Fruit fly (Drosophila melanogaster) whole organism, embryonic: ENCODE results near the gene CG17801.

Experiments
- Antp ChIP-seq: fragments of 200-800 bp; sonication (Bioruptor generic); optimal IDR thresholded peaks from 3 replicates; lab custom pipeline; 2016; ENCODE audit warnings: missing biosample characterization, missing genetic modification characterization
- CG11695 ChIP-seq: fragments of 200-800 bp; sonication (Bioruptor generic); IDR thresholded peaks from 3 replicates; pipeline ENCODE4 v1.3.6; 2022; ENCODE audit warnings: missing biosample characterization, missing genetic modification characterization
- CG12744 ChIP-seq: fragments of 200-800 bp; sonication (Bioruptor generic); optimal IDR thresholded peaks from 2 replicates; lab custom pipeline; 2016; ENCODE audit warnings: missing biosample characterization, missing genetic modification characterization
- CG15011 ChIP-seq: fragments of 200-800 bp; sonication (Bioruptor generic); optimal IDR thresholded peaks from 3 replicates; lab custom pipeline; 2018; ENCODE audit warnings: missing biosample characterization, mild to moderate bottlenecking, missing genetic modification characterization
- CG16779 ChIP-seq: fragments of 200-800 bp; sonication (Bioruptor generic); IDR thresholded peaks from 2 replicates; pipeline ENCODE4 v1.3.6; 2022; ENCODE audit warnings: missing biosample characterization, missing genetic modification characterization
- CG17359 ChIP-seq: fragments of 200-800 bp; sonication (Bioruptor generic); optimal IDR thresholded peaks from 3 replicates; lab custom pipeline; 2018; ENCODE audit warnings: missing biosample characterization, mild to moderate bottlenecking, missing genetic modification characterization, moderate library complexity
- CG17802 ChIP-seq: fragments of 200-800 bp; sonication (Bioruptor generic); optimal IDR thresholded peaks from 2 replicates; lab custom pipeline; 2018; ENCODE audit warnings: missing biosample characterization, mild to moderate bottlenecking, missing genetic modification characterization, moderate library complexity
- CG2875 ChIP-seq: fragments of 200-800 bp; sonication (Bioruptor generic); optimal IDR thresholded peaks from 2 replicates; lab custom pipeline; 2017; ENCODE audit warnings: missing biosample characterization, mild to moderate bottlenecking, missing genetic modification characterization, missing genetic modification reagents
- CG33557 ChIP-seq: fragments of 200-800 bp; sonication (Bioruptor generic); optimal IDR thresholded peaks from 2 replicates; lab custom pipeline; 2019; ENCODE audit warnings: missing biosample characterization, mild to moderate bottlenecking, missing genetic modification characterization, moderate library complexity
- Camta ChIP-seq: fragments of 200-800 bp; sonication (Bioruptor generic); optimal IDR thresholded peaks from 2 replicates; lab custom pipeline; 2016; ENCODE audit warnings: missing biosample characterization, missing genetic modification characterization
- Ets97D ChIP-seq: fragments of 200-800 bp; sonication (Bioruptor generic); optimal IDR thresholded peaks from 3 replicates; lab custom pipeline; 2016; ENCODE audit warnings: missing biosample characterization, missing genetic modification characterization
- H15 ChIP-seq: fragments of 200-800 bp; sonication (Bioruptor generic); IDR thresholded peaks from 3 replicates; pipeline ENCODE4 v1.3.6; 2022; ENCODE audit warnings: missing biosample characterization, missing genetic modification characterization
- Hand ChIP-seq: fragments of 200-800 bp; sonication (Bioruptor generic); optimal IDR thresholded peaks from 2 replicates; lab custom pipeline; 2017; ENCODE audit warnings: mild to moderate bottlenecking, missing biosample characterization, missing genetic modification reagents, missing genetic modification characterization
- Hmr ChIP-seq: fragments of 200-800 bp; sonication (Bioruptor generic); optimal IDR thresholded peaks from 3 replicates; lab custom pipeline; 2017; ENCODE audit warnings: mild to moderate bottlenecking, missing biosample characterization, missing genetic modification reagents, missing genetic modification characterization
- Neu2 ChIP-seq: fragments of 200-800 bp; sonication (Bioruptor generic); optimal IDR thresholded peaks from 3 replicates; lab custom pipeline; 2016; ENCODE audit warnings: missing biosample characterization, missing genetic modification characterization, borderline replicate concordance
- Nf-YC ChIP-seq: fragments of 200-800 bp; optimal IDR thresholded peaks from 3 replicates; lab custom pipeline; 2019; ENCODE audit warnings: missing biosample characterization, mild to moderate bottlenecking, missing genetic modification characterization, moderate library complexity
- Opbp ChIP-seq: fragments of 200-800 bp; sonication (Bioruptor generic); IDR thresholded peaks from 3 replicates; pipeline ENCODE4 v1.3.6; 2022; ENCODE audit warnings: missing biosample characterization, missing genetic modification characterization; ENCODE audit not compliant: partially characterized antibody
- Optix ChIP-seq: fragments of 200-800 bp; sonication (Bioruptor generic); IDR thresholded peaks from 3 replicates; pipeline ENCODE4 v1.3.6; 2022; ENCODE audit warnings: missing biosample characterization, missing genetic modification characterization
- Sox100B ChIP-seq: fragments of 200-800 bp; sonication (Bioruptor generic); optimal IDR thresholded peaks from 3 replicates; lab custom pipeline; 2018; ENCODE audit warnings: missing biosample characterization, mild to moderate bottlenecking, missing genetic modification characterization
- Sry-δ ChIP-seq: fragments of 200-800 bp; sonication (Bioruptor generic); optimal IDR thresholded peaks from 2 replicates; lab custom pipeline; 2016; ENCODE audit warnings: missing biosample characterization, missing genetic modification characterization
- Xrp1 ChIP-seq: fragments of 200-800 bp; sonication (Bioruptor generic); IDR thresholded peaks from 2 replicates; pipeline ENCODE4 v1.3.6; 2022; ENCODE audit warnings: missing biosample characterization, missing genetic modification characterization
- YL-1 ChIP-seq: fragments of 200-800 bp; sonication (Bioruptor generic); optimal IDR thresholded peaks from 3 replicates; lab custom pipeline; 2017; ENCODE audit warnings: missing biosample characterization, mild to moderate bottlenecking, missing genetic modification characterization
- bab2 ChIP-seq: fragments of 200-800 bp; sonication (Bioruptor generic); optimal IDR thresholded peaks from 2 replicates; lab custom pipeline; 2016; ENCODE audit warnings: missing biosample characterization, missing genetic modification characterization
- danr ChIP-seq: fragments of 200-800 bp; sonication (Bioruptor generic); IDR thresholded peaks from 2 replicates; pipeline ENCODE4 v1.3.6; 2022; ENCODE audit warnings: missing biosample characterization, missing genetic modification characterization
- disco-r ChIP-seq: fragments of 200-800 bp; sonication (Bioruptor generic); optimal IDR thresholded peaks from 2 replicates; lab custom pipeline; 2016; ENCODE audit warnings: missing biosample characterization, missing genetic modification characterization
- dmrt11E ChIP-seq: fragments of 200-800 bp; sonication (Bioruptor generic); optimal IDR thresholded peaks from 3 replicates; lab custom pipeline; 2018; ENCODE audit warnings: missing biosample characterization, mild to moderate bottlenecking, missing genetic modification characterization, moderate library complexity
- esg ChIP-seq: fragments of 200-800 bp; sonication (Bioruptor generic); conservative IDR thresholded peaks from 2 replicates; pipeline ENCODE4 v1.3.6; 2022; ENCODE audit warnings: missing biosample characterization, missing genetic modification characterization
- grau ChIP-seq: fragments of 200-800 bp; optimal IDR thresholded peaks from 3 replicates; lab custom pipeline; 2019; ENCODE audit warnings: missing biosample characterization, mild to moderate bottlenecking, missing genetic modification characterization, moderate library complexity
- gt ChIP-seq: fragments of 200-800 bp; sonication (Bioruptor generic); IDR thresholded peaks from 2 replicates; pipeline ENCODE4 v1.3.6; 2022; ENCODE audit warnings: missing biosample characterization, missing genetic modification characterization
- kni ChIP-seq: fragments of 200-800 bp; sonication (Bioruptor generic); optimal IDR thresholded peaks from 3 replicates; lab custom pipeline; 2017; ENCODE audit warnings: mild to moderate bottlenecking, missing biosample characterization, missing genetic modification reagents, missing genetic modification characterization
- luna ChIP-seq: fragments of 200-800 bp; sonication (Bioruptor generic); optimal IDR thresholded peaks from 2 replicates; lab custom pipeline; 2016; ENCODE audit warnings: missing biosample characterization, missing genetic modification characterization
- nmo ChIP-seq: fragments of 200-800 bp; sonication (Bioruptor generic); optimal IDR thresholded peaks from 2 replicates; lab custom pipeline; 2018; ENCODE audit warnings: missing biosample characterization, mild to moderate bottlenecking, missing genetic modification characterization, moderate library complexity
- org-1 ChIP-seq: fragments of 200-800 bp; sonication (Bioruptor generic); optimal IDR thresholded peaks from 2 replicates; lab custom pipeline; 2017; ENCODE audit warnings: missing biosample characterization, missing genetic modification characterization
- peb ChIP-seq: fragments of 200-800 bp; sonication (Bioruptor generic); IDR thresholded peaks from 2 replicates; pipeline ENCODE4 v1.3.6; 2022; ENCODE audit warnings: missing biosample characterization, missing genetic modification characterization
- pfk ChIP-seq: fragments of 200-800 bp; sonication (Bioruptor generic); optimal IDR thresholded peaks from 2 replicates; lab custom pipeline; 2018; ENCODE audit warnings: missing biosample characterization, mild to moderate bottlenecking, missing genetic modification characterization, moderate library complexity
- ranshi ChIP-seq: fragments of 200-800 bp; sonication (Bioruptor generic); IDR thresholded peaks from 2 replicates; pipeline ENCODE4 v1.3.6; 2022; ENCODE audit warnings: missing biosample characterization, missing genetic modification characterization
- sens-2 ChIP-seq: fragments of 200-800 bp; sonication (Bioruptor generic); IDR thresholded peaks from 2 replicates; pipeline ENCODE4 v1.3.6; 2022; ENCODE audit warnings: missing biosample characterization, missing genetic modification characterization
- slp2 ChIP-seq: fragments of 200-800 bp; sonication (Bioruptor generic); optimal IDR thresholded peaks from 2 replicates; lab custom pipeline; 2016; ENCODE audit warnings: missing biosample characterization, missing genetic modification characterization
- so ChIP-seq: fragments of 200-800 bp; sonication (Bioruptor generic); IDR thresholded peaks from 3 replicates; pipeline ENCODE4 v1.3.6; 2022; ENCODE audit warnings: missing biosample characterization, missing genetic modification characterization
- stc ChIP-seq: fragments of 200-800 bp; sonication (Bioruptor generic); IDR thresholded peaks from 2 replicates; pipeline ENCODE4 v1.3.6; 2022; ENCODE audit warnings: missing biosample characterization, missing genetic modification characterization
- tna ChIP-seq: fragments of 200-800 bp; sonication (Bioruptor generic); IDR thresholded peaks from 2 replicates; pipeline ENCODE4 v1.3.6; 2022; ENCODE audit warnings: missing biosample characterization, missing genetic modification characterization; ENCODE audit not compliant: partially characterized antibody
- tx ChIP-seq: fragments of 200-800 bp; sonication (Bioruptor generic); optimal IDR thresholded peaks from 2 replicates; lab custom pipeline; 2016; ENCODE audit warnings: missing biosample characterization, missing genetic modification characterization
- usp ChIP-seq: fragments of >200 bp; optimal IDR thresholded peaks from 2 replicates; lab custom pipeline; 2017; ENCODE audit warnings: missing biosample characterization, missing genetic modification characterization
- zen2 ChIP-seq: fragments of 200-800 bp; sonication (Bioruptor generic); IDR thresholded peaks from 3 replicates; pipeline ENCODE4 v1.3.6; 2022; ENCODE audit warnings: missing biosample characterization, missing genetic modification characterization; ENCODE audit not compliant: partially characterized antibody

Gene CG17801

dm6 chr3R:17794335-17795074, 12.4 kb downstream of the CG17801 start, which contains the start of gene CG43102 (continued):
- TF ChIP-seq CG16779 (0 out of 2 replicates have a peak, but pooled peaks have one; percentile 22), Ets97D (GFP tag; lab: Kevin White, UChicago) (peak; percentile 3), dmrt11E (tag; lab: Kevin White, UChicago) (peak; percentile 7), nmo (peak; percentile 69), Antp (GFP tag; lab: Kevin White, UChicago) (peak; percentile 35), so (GFP tag; lab: Robert Waterston, UW) (peak; percentile 51; the same call in 1 of the 3 replicates), CG2875 (peak; percentile 18), peb (no peak), gt (no peak), H15 (GFP tag; lab: Robert Waterston, UW) (peak; percentile 77), tna (GFP tag; lab: Robert Waterston, UW) (no peak; the same call in none of the 2 replicates), CG11695 (peak; percentile 61; the same call in 2 of the 3 replicates), CG12744 (GFP tag; lab: Kevin White, UChicago) (peak; percentile 32), tx (GFP tag; lab: Kevin White, UChicago) (no peak), org-1 (GFP tag; lab: Kevin White, UChicago) (peak; percentile 17), grau (tag; lab: Kevin White, UChicago) (peak; percentile 78), disco-r (no peak), YL-1 (GFP tag; lab: Kevin White, UChicago) (no peak), Nf-YC (tag; lab: Kevin White, UChicago) (peak; percentile 74), Optix (GFP tag; lab: Robert Waterston, UW) (peak; percentile 65), Neu2 (GFP tag; lab: Kevin White, UChicago) (no peak), esg (GFP tag; lab: Robert Waterston, UW) (no peak; the same call in 1 of the 2 replicates), Hmr (peak; percentile 68), usp (GFP tag; lab: Kevin White, UChicago) (no peak), CG33557 (GFP tag; lab: Kevin White, UChicago) (peak; percentile 42), Hand (GFP tag; lab: Kevin White, UChicago) (no peak), slp2 (GFP tag; lab: Kevin White, UChicago) (no peak), Sry-δ (GFP tag; lab: Kevin White, UChicago) (no peak), kni (GFP tag; lab: Kevin White, UChicago) (peak; percentile 20), pfk (GFP tag; lab: Kevin White, UChicago) (peak; percentile 7), zen2 (GFP tag; lab: Robert Waterston, UW) (no peak; the same call in 2 of the 3 replicates), stc (peak; percentile 72), ranshi (GFP tag; lab: Robert Waterston, UW) (peak; percentile 66), CG17802 (tag; lab: Kevin White, UChicago) (peak; percentile 52), danr (GFP tag; lab: Robert Waterston, UW) (no peak), bab2 (GFP tag; lab: Kevin White, UChicago) (peak; percentile 34), Opbp (GFP tag; lab: Robert Waterston, UW) (peak; percentile 62; the same call in 1 of the 3 replicates), luna (GFP tag; lab: Kevin White, UChicago) (no peak), sens-2 (peak; percentile 37; the same call in 1 of the 2 replicates), Sox100B (GFP tag; lab: Kevin White, UChicago) (peak; percentile 43), Camta (peak; percentile 14), CG15011 (GFP tag; lab: Kevin White, UChicago) (peak; percentile 16), CG17359 (peak; percentile 72), Xrp1 (peak; percentile 71)
